In genomic region chr2L:3376684-3377086, dm6 we compare ENCODE assay signal across 1 fruit fly cellular context.
TF ChIP-seq lines count a peak whose summit lies in the region.

CG9662 (minus strand) TSS chr2L:3376737.
Ptpa (plus strand) TSS chr2L:3377002.

TF ChIP-seq in whole organism, embryonic, 481 proteins besides CTCF, POLR2A, EP300 and RAD21 (continued from another document and continues in another):
- TF ChIP-seq Ssrp (tag; optimal IDR thresholded peaks at IDR 0.05; lab: Kevin White, UChicago) (peak; percentile 79), lilli (GFP tag; optimal IDR thresholded peaks at IDR 0.05; lab: Kevin White, UChicago) (peak; percentile 90), zf30C (GFP tag; optimal IDR thresholded peaks at IDR 0.05; lab: Kevin White, UChicago) (no peak), CG7928 (GFP tag; optimal IDR thresholded peaks at IDR 0.05; lab: Kevin White, UChicago) (peak; percentile 57), CG11696 (GFP tag; IDR thresholded peaks at IDR 0.05; lab: Robert Waterston, UW) (no peak), shn (GFP tag; optimal IDR thresholded peaks at IDR 0.05; lab: Kevin White, UChicago) (peak; percentile 86), al (GFP tag; IDR thresholded peaks at IDR 0.05; lab: Robert Waterston, UW) (peak; percentile 73), fru (optimal IDR thresholded peaks at IDR 0.05; lab: Kevin White, UChicago) (no peak), Doc3 (GFP tag; IDR thresholded peaks at IDR 0.05; lab: Robert Waterston, UW; ENCODE audit: partially characterized antibody) (peak; percentile 94), CrebB (tag; optimal IDR thresholded peaks at IDR 0.05; lab: Kevin White, UChicago) (no peak), CG12942 (GFP tag; optimal IDR thresholded peaks at IDR 0.05; lab: Kevin White, UChicago) (peak; percentile 83), crp (GFP tag; optimal IDR thresholded peaks at IDR 0.05; lab: Kevin White, UChicago) (peak in 1 of 2 experiments; percentile 42), CG18011 (GFP tag; optimal IDR thresholded peaks at IDR 0.05; lab: Kevin White, UChicago) (peak; percentile 42), CG12299 (tag; optimal IDR thresholded peaks at IDR 0.05; lab: Kevin White, UChicago) (no peak), dmrt11E (tag; optimal IDR thresholded peaks at IDR 0.05; lab: Kevin White, UChicago) (peak; percentile 78), Bteb2 (GFP tag; optimal IDR thresholded peaks at IDR 0.05; lab: Kevin White, UChicago) (peak; percentile 81), Sin3A (optimal IDR thresholded peaks at IDR 0.05; lab: Kevin White, UChicago) (peak; percentile 99), Meics (GFP tag; optimal IDR thresholded peaks at IDR 0.05; lab: Kevin White, UChicago) (peak; percentile 69), unpg (GFP tag; optimal IDR thresholded peaks at IDR 0.05; lab: Kevin White, UChicago) (peak; percentile 66), Dbx (GFP tag; IDR thresholded peaks at IDR 0.05; lab: Robert Waterston, UW) (peak; percentile 93), kay (GFP tag; optimal IDR thresholded peaks at IDR 0.05; lab: Kevin White, UChicago) (peak; percentile 32), Dp (GFP tag; optimal IDR thresholded peaks at IDR 0.05; lab: Kevin White, UChicago) (peak; percentile 35), CG10565 (GFP tag; optimal IDR thresholded peaks at IDR 0.05; lab: Kevin White, UChicago) (no peak), chn (GFP tag; optimal IDR thresholded peaks at IDR 0.05; lab: Kevin White, UChicago) (peak; percentile 88), usp (GFP tag; optimal IDR thresholded peaks at IDR 0.05; lab: Kevin White, UChicago) (no peak), exex (tag; optimal IDR thresholded peaks at IDR 0.05; lab: Kevin White, UChicago) (no peak), ash1 (GFP tag; optimal IDR thresholded peaks at IDR 0.05; lab: Kevin White, UChicago) (no peak), CG34224 (GFP tag; IDR thresholded peaks at IDR 0.05; lab: Robert Waterston, UW; ENCODE audit: partially characterized antibody) (peak; percentile 83), CG13775 (GFP tag; optimal IDR thresholded peaks at IDR 0.05; lab: Kevin White, UChicago) (peak; percentile 87), Dip2 (GFP tag; IDR thresholded peaks at IDR 0.05; lab: Robert Waterston, UW) (no peak), tx (GFP tag; optimal IDR thresholded peaks at IDR 0.05; lab: Kevin White, UChicago) (peak; percentile 86), tup (GFP tag; optimal IDR thresholded peaks at IDR 0.05; lab: Kevin White, UChicago) (peak; percentile 37), ro (GFP tag; IDR thresholded peaks at IDR 0.05; lab: Robert Waterston, UW) (peak; percentile 39; the same call in 1 of the 2 replicates), br (optimal IDR thresholded peaks at IDR 0.05; lab: Kevin White, UChicago) (no peak), Taf1 (GFP tag; IDR thresholded peaks at IDR 0.05; lab: Robert Waterston, UW) (peak; percentile 70; the same call in 1 of the 2 replicates), D19A (tag; optimal IDR thresholded peaks at IDR 0.05; lab: Kevin White, UChicago) (peak; percentile 46), dm (GFP tag; optimal IDR thresholded peaks at IDR 0.05; lab: Kevin White, UChicago) (peak; percentile 84), CG17328 (GFP tag; IDR thresholded peaks at IDR 0.05; lab: Robert Waterston, UW) (peak; percentile 66), vvl (GFP tag; IDR thresholded peaks at IDR 0.05; lab: Robert Waterston, UW) (peak; percentile 64), h (optimal IDR thresholded peaks at IDR 0.05; lab: Kevin White, UChicago) (no peak), Adf1 (GFP tag; IDR thresholded peaks at IDR 0.05; lab: Robert Waterston, UW) (peak; percentile 50), CG2678 (tag; optimal IDR thresholded peaks at IDR 0.05; lab: Kevin White, UChicago) (peak; percentile 79), ftz-f1 (GFP tag; optimal IDR thresholded peaks at IDR 0.05; lab: Kevin White, UChicago) (no peak), CG32532 (GFP tag; IDR thresholded peaks at IDR 0.05; lab: Robert Waterston, UW) (peak; percentile 80), hkb (optimal IDR thresholded peaks at IDR 0.05; lab: Kevin White, UChicago) (peak; percentile 79), hkb (GFP tag; IDR thresholded peaks at IDR 0.05; lab: Robert Waterston, UW) (peak; percentile 70), knrl (GFP tag; IDR thresholded peaks at IDR 0.05; lab: Robert Waterston, UW; ENCODE audit: partially characterized antibody) (peak; percentile 98), odd (GFP tag; optimal IDR thresholded peaks at IDR 0.05; lab: Kevin White, UChicago) (no peak), CG32772 (GFP tag; IDR thresholded peaks at IDR 0.05; lab: Robert Waterston, UW) (peak; percentile 76), Fer3 (tag; optimal IDR thresholded peaks at IDR 0.05; lab: Kevin White, UChicago) (peak; percentile 65), oc (tag; optimal IDR thresholded peaks at IDR 0.05; lab: Kevin White, UChicago) (no peak), CG7271 (tag; optimal IDR thresholded peaks at IDR 0.05; lab: Kevin White, UChicago) (peak; percentile 7), CG2875 (GFP tag; optimal IDR thresholded peaks at IDR 0.05; lab: Kevin White, UChicago) (peak; percentile 31), insv (GFP tag; optimal IDR thresholded peaks at IDR 0.05; lab: Kevin White, UChicago) (peak in 1 of 2 experiments; percentile 17), HHEX (GFP tag; optimal IDR thresholded peaks at IDR 0.05; lab: Kevin White, UChicago) (peak; percentile 47), Asciz (GFP tag; optimal IDR thresholded peaks at IDR 0.05; lab: Kevin White, UChicago) (no peak), CG12744 (GFP tag; optimal IDR thresholded peaks at IDR 0.05; lab: Kevin White, UChicago) (peak; percentile 75), Abd-B (GFP tag; optimal IDR thresholded peaks at IDR 0.05; lab: Kevin White, UChicago) (peak; percentile 92), gce (GFP tag; IDR thresholded peaks at IDR 0.05; lab: Robert Waterston, UW) (no peak), CG2199 (GFP tag; IDR thresholded peaks at IDR 0.05; lab: Robert Waterston, UW) (no peak), CG6272 (GFP tag; IDR thresholded peaks at IDR 0.05; lab: Robert Waterston, UW) (peak; percentile 87), CG2116 (GFP tag; optimal IDR thresholded peaks at IDR 0.05; lab: Kevin White, UChicago) (peak; percentile 61), CG6689 (GFP tag; IDR thresholded peaks at IDR 0.05; lab: Robert Waterston, UW) (peak; percentile 73), Xrp1 (GFP tag; IDR thresholded peaks at IDR 0.05; lab: Robert Waterston, UW) (peak; percentile 77), slp2 (GFP tag; optimal IDR thresholded peaks at IDR 0.05; lab: Kevin White, UChicago) (peak; percentile 71), nerfin-1 (tag; optimal IDR thresholded peaks at IDR 0.05; lab: Kevin White, UChicago) (no peak), CG8924 (tag; optimal IDR thresholded peaks at IDR 0.05; lab: Kevin White, UChicago) (peak; percentile 74), Camta (GFP tag; optimal IDR thresholded peaks at IDR 0.05; lab: Kevin White, UChicago) (peak; percentile 75), CG13287 (GFP tag; IDR thresholded peaks at IDR 0.05; lab: Robert Waterston, UW; ENCODE audit: partially characterized antibody) (peak; percentile 93), CG31388 (GFP tag; optimal IDR thresholded peaks at IDR 0.05; lab: Kevin White, UChicago) (peak; percentile 41), Dfd (GFP tag; optimal IDR thresholded peaks at IDR 0.05; lab: Kevin White, UChicago) (peak in 1 of 2 experiments; percentile 43), stc (GFP tag; IDR thresholded peaks at IDR 0.05; lab: Robert Waterston, UW) (no peak), CG17186 (GFP tag; optimal IDR thresholded peaks at IDR 0.05; lab: Kevin White, UChicago) (peak; percentile 89), Dref (GFP tag; IDR thresholded peaks at IDR 0.05; lab: Robert Waterston, UW) (peak; percentile 36; the same call in 1 of the 2 replicates), Ets97D (GFP tag; optimal IDR thresholded peaks at IDR 0.05; lab: Kevin White, UChicago) (peak; percentile 80), sna (GFP tag; IDR thresholded peaks at IDR 0.05; lab: Robert Waterston, UW; ENCODE audit: partially characterized antibody) (peak; percentile 93), bigmax (GFP tag; optimal IDR thresholded peaks at IDR 0.05; lab: Kevin White, UChicago) (no peak), Hey (tag; optimal IDR thresholded peaks at IDR 0.05; lab: Kevin White, UChicago) (peak; percentile 10), fd96Cb (tag; optimal IDR thresholded peaks at IDR 0.05; lab: Kevin White, UChicago) (peak; percentile 78), CG2129 (GFP tag; IDR thresholded peaks at IDR 0.05; lab: Robert Waterston, UW; ENCODE audit: partially characterized antibody) (peak; percentile 85), hth (optimal IDR thresholded peaks at IDR 0.05; lab: Kevin White, UChicago) (no peak), peb (GFP tag; IDR thresholded peaks at IDR 0.05; lab: Robert Waterston, UW) (peak; percentile 67), CG4617 (GFP tag; optimal IDR thresholded peaks at IDR 0.05; lab: Kevin White, UChicago; ENCODE audit: borderline replicate concordance) (peak; percentile 95), tin (GFP tag; optimal IDR thresholded peaks at IDR 0.05; lab: Kevin White, UChicago) (peak; percentile 82), ems (GFP tag; optimal IDR thresholded peaks at IDR 0.05; lab: Kevin White, UChicago) (peak; percentile 82), cad (GFP tag; optimal IDR thresholded peaks at IDR 0.05; lab: Kevin White, UChicago) (no peak), Sry-β (GFP tag; optimal IDR thresholded peaks at IDR 0.05; lab: Kevin White, UChicago) (peak; percentile 52), Xbp1 (GFP tag; optimal IDR thresholded peaks at IDR 0.05; lab: Kevin White, UChicago) (peak; percentile 92), CG6254 (GFP tag; optimal IDR thresholded peaks at IDR 0.05; lab: Kevin White, UChicago) (no peak), CG10366 (GFP tag; IDR thresholded peaks at IDR 0.05; lab: Robert Waterston, UW) (peak; percentile 92), stwl (tag; optimal IDR thresholded peaks at IDR 0.05; lab: Kevin White, UChicago) (peak; percentile 85), croc (GFP tag; conservative IDR thresholded peaks at IDR 0.05; lab: Robert Waterston, UW) (peak; percentile 80), Nf-YA (GFP tag; IDR thresholded peaks at IDR 0.05; lab: Robert Waterston, UW) (peak; percentile 45; the same call in 1 of the 2 replicates), pho (GFP tag; optimal IDR thresholded peaks at IDR 0.05; lab: Kevin White, UChicago) (peak; percentile 91), CG1024 (GFP tag; IDR thresholded peaks at IDR 0.05; lab: Robert Waterston, UW) (peak; percentile 53; the same call in 1 of the 2 replicates), esg (GFP tag; conservative IDR thresholded peaks at IDR 0.05; lab: Robert Waterston, UW) (peak; percentile 85), Fer1 (GFP tag; optimal IDR thresholded peaks at IDR 0.05; lab: Kevin White, UChicago) (no peak), CG7372 (GFP tag; IDR thresholded peaks at IDR 0.05; lab: Robert Waterston, UW) (peak; percentile 83), Atf3 (GFP tag; optimal IDR thresholded peaks at IDR 0.05; lab: Kevin White, UChicago) (peak; percentile 79), CG11695 (GFP tag; IDR thresholded peaks at IDR 0.05; lab: Robert Waterston, UW) (peak; percentile 41; the same call in 1 of the 3 replicates), CG4424 (GFP tag; optimal IDR thresholded peaks at IDR 0.05; lab: Kevin White, UChicago) (peak; percentile 81), CG16815 (GFP tag; optimal IDR thresholded peaks at IDR 0.05; lab: Kevin White, UChicago) (peak; percentile 84), tll (GFP tag; optimal IDR thresholded peaks at IDR 0.05; lab: Kevin White, UChicago) (peak in 1 of 2 experiments; percentile 81), H15 (GFP tag; IDR thresholded peaks at IDR 0.05; lab: Robert Waterston, UW) (peak; percentile 58; the same call in 1 of the 3 replicates), amos (GFP tag; IDR thresholded peaks at IDR 0.05; lab: Robert Waterston, UW; ENCODE audit: partially characterized antibody) (peak; percentile 87), repo (GFP tag; optimal IDR thresholded peaks at IDR 0.05; lab: Kevin White, UChicago) (peak; percentile 65), CG17612 (GFP tag; IDR thresholded peaks at IDR 0.05; lab: Robert Waterston, UW) (no peak), CG6854 (GFP tag; optimal IDR thresholded peaks at IDR 0.05; lab: Kevin White, UChicago) (no peak), CG3163 (GFP tag; optimal IDR thresholded peaks at IDR 0.05; lab: Kevin White, UChicago) (peak; percentile 62), chinmo (GFP tag; IDR thresholded peaks at IDR 0.05; lab: Robert Waterston, UW; ENCODE audit: partially characterized antibody) (0 out of 4 replicates have a peak, but pooled peaks have one; percentile 72), Blimp-1 (GFP tag; optimal IDR thresholded peaks at IDR 0.05; lab: Kevin White, UChicago) (no peak), CG17802 (tag; optimal IDR thresholded peaks at IDR 0.05; lab: Kevin White, UChicago) (peak; percentile 94), CG30431 (GFP tag; optimal IDR thresholded peaks at IDR 0.05; lab: Kevin White, UChicago) (peak; percentile 74), Hsf (GFP tag; optimal IDR thresholded peaks at IDR 0.05; lab: Kevin White, UChicago) (peak; percentile 91), Vsx1 (GFP tag; optimal IDR thresholded peaks at IDR 0.05; lab: Kevin White, UChicago) (no peak), CG9215 (GFP tag; IDR thresholded peaks at IDR 0.05; lab: Robert Waterston, UW) (peak; percentile 89), pita (GFP tag; optimal IDR thresholded peaks at IDR 0.05; lab: Kevin White, UChicago) (no peak), tap (tag; optimal IDR thresholded peaks at IDR 0.05; lab: Kevin White, UChicago) (peak; percentile 16), CG1647 (GFP tag; optimal IDR thresholded peaks at IDR 0.05; lab: Kevin White, UChicago) (peak; percentile 75), CG1602 (GFP tag; optimal IDR thresholded peaks at IDR 0.05; lab: Kevin White, UChicago) (peak; percentile 89), kah (GFP tag; optimal IDR thresholded peaks at IDR 0.05; lab: Kevin White, UChicago) (no peak), gsb (GFP tag; IDR thresholded peaks at IDR 0.05; lab: Robert Waterston, UW) (peak; percentile 11; the same call in 1 of the 2 replicates), Ptx1 (GFP tag; IDR thresholded peaks at IDR 0.05; lab: Robert Waterston, UW) (peak; percentile 90), CG10431 (GFP tag; optimal IDR thresholded peaks at IDR 0.05; lab: Kevin White, UChicago) (no peak), HLH4C (GFP tag; IDR thresholded peaks at IDR 0.05; lab: Robert Waterston, UW; ENCODE audit: partially characterized antibody) (peak; percentile 88), gfzf (GFP tag; optimal IDR thresholded peaks at IDR 0.05; lab: Kevin White, UChicago) (peak; percentile 59), btn (GFP tag; optimal IDR thresholded peaks at IDR 0.05; lab: Kevin White, UChicago) (peak; percentile 41), CG10209 (GFP tag; optimal IDR thresholded peaks at IDR 0.05; lab: Kevin White, UChicago) (peak; percentile 69), Dip3 (GFP tag; optimal IDR thresholded peaks at IDR 0.05; lab: Kevin White, UChicago) (peak; percentile 85), CG14965 (GFP tag; optimal IDR thresholded peaks at IDR 0.05; lab: Kevin White, UChicago; ENCODE audit: borderline replicate concordance) (no peak)
